Fruit fly (Drosophila melanogaster) S2 (cell line): ENCODE measurements around the gene CG43076.

Source experiments
- CG8478 ChIP-seq: fragments of >200 bp; optimal IDR thresholded peaks from 2 replicates; lab custom pipeline; 2018
- CTCF ChIP-seq, 2 experiments: fragments of >200 bp; optimal IDR thresholded peaks; 2 replicates each; lab custom pipeline; 2018

dm6 chrX:15206536-15206935 is 16.8 kb downstream of the CG43076 start, which contains the start of gene CG32588:
- TF ChIP-seq CTCF (optimal IDR thresholded peaks at IDR 0.05; lab: Kevin White, UChicago) (no peak), CG8478 (no peak)
